Fruit fly (Drosophila melanogaster) whole organism, embryonic: Measurements from ENCODE around the gene NKCC.

Experiments
- Abd-B ChIP-seq: fragments of 200-800 bp; sonication (Bioruptor generic); optimal IDR thresholded peaks from 2 replicates; lab custom pipeline; 2018; ENCODE audit warnings: missing biosample characterization, mild to moderate bottlenecking, missing genetic modification characterization, moderate library complexity
- B-H2 ChIP-seq: fragments of 200-800 bp; sonication (Bioruptor generic); optimal IDR thresholded peaks from 2 replicates; lab custom pipeline; 2018; ENCODE audit warnings: missing biosample characterization, mild to moderate bottlenecking, missing genetic modification characterization
- Blimp-1 ChIP-seq: fragments of 200-800 bp; sonication (Bioruptor generic); optimal IDR thresholded peaks from 3 replicates; lab custom pipeline; 2018; ENCODE audit warnings: missing biosample characterization, missing genetic modification characterization, mild to moderate bottlenecking, moderate library complexity, missing genetic modification reagents
- CG1024 ChIP-seq: fragments of 200-800 bp; sonication (Bioruptor generic); IDR thresholded peaks from 2 replicates; pipeline ENCODE4 v1.3.6; 2022; ENCODE audit warnings: missing biosample characterization, missing genetic modification characterization
- CG10431 ChIP-seq: fragments of 200-800 bp; sonication (Bioruptor generic); optimal IDR thresholded peaks from 3 replicates; lab custom pipeline; 2018; ENCODE audit warnings: missing biosample characterization, mild to moderate bottlenecking, missing genetic modification characterization
- CG10979 ChIP-seq: fragments of 200-800 bp; sonication (Bioruptor generic); optimal IDR thresholded peaks from 2 replicates; lab custom pipeline; 2018; ENCODE audit warnings: missing biosample characterization, mild to moderate bottlenecking, missing genetic modification characterization, moderate library complexity
- CG12391 ChIP-seq: fragments of 200-800 bp; sonication (Bioruptor generic); optimal IDR thresholded peaks from 3 replicates; lab custom pipeline; 2018; ENCODE audit warnings: missing biosample characterization, mild to moderate bottlenecking, missing genetic modification characterization, moderate library complexity
- CG13296 ChIP-seq: fragments of 200-800 bp; sonication (Bioruptor generic); optimal IDR thresholded peaks from 3 replicates; lab custom pipeline; 2018; ENCODE audit warnings: missing biosample characterization, mild to moderate bottlenecking, missing genetic modification characterization
- CG14860 ChIP-seq: fragments of 200-800 bp; sonication (Bioruptor generic); IDR thresholded peaks from 3 replicates; pipeline ENCODE4 v1.3.6; 2022; ENCODE audit warnings: missing biosample characterization, missing genetic modification characterization; ENCODE audit not compliant: partially characterized antibody
- CG15514 ChIP-seq: fragments of 200-800 bp; sonication (Bioruptor generic); optimal IDR thresholded peaks from 3 replicates; lab custom pipeline; 2017; ENCODE audit warnings: missing biosample characterization, missing genetic modification characterization, mild to moderate bottlenecking, moderate library complexity, missing genetic modification reagents
- CG1603 ChIP-seq: fragments of 200-800 bp; sonication (Bioruptor generic); optimal IDR thresholded peaks from 2 replicates; lab custom pipeline; 2019; ENCODE audit warnings: missing biosample characterization, mild to moderate bottlenecking, missing genetic modification characterization, moderate library complexity
- CG17829 ChIP-seq: fragments of 200-800 bp; optimal IDR thresholded peaks from 2 replicates; lab custom pipeline; 2019; ENCODE audit warnings: missing biosample characterization, mild to moderate bottlenecking, missing genetic modification characterization, moderate library complexity
- CG18599 ChIP-seq: fragments of 200-800 bp; sonication (Bioruptor generic); optimal IDR thresholded peaks from 3 replicates; lab custom pipeline; 2017; ENCODE audit warnings: missing biosample characterization, missing genetic modification characterization, mild to moderate bottlenecking, moderate library complexity, missing genetic modification reagents
- CG2120 ChIP-seq: fragments of 200-800 bp; sonication (Bioruptor generic); optimal IDR thresholded peaks from 3 replicates; lab custom pipeline; 2016; ENCODE audit warnings: missing biosample characterization, missing genetic modification characterization
- CG2889 ChIP-seq: fragments of 200-800 bp; sonication (Bioruptor generic); IDR thresholded peaks from 3 replicates; pipeline ENCODE4 v1.3.6; 2022; ENCODE audit warnings: missing biosample characterization, missing genetic modification characterization
- CG3995 ChIP-seq: fragments of 200-800 bp; sonication (Bioruptor generic); optimal IDR thresholded peaks from 3 replicates; lab custom pipeline; 2016; ENCODE audit warnings: missing biosample characterization, missing genetic modification characterization
- CG4617 ChIP-seq: fragments of 200-800 bp; sonication (Bioruptor generic); optimal IDR thresholded peaks from 3 replicates; lab custom pipeline; 2016; ENCODE audit warnings: missing biosample characterization, missing genetic modification characterization, borderline replicate concordance
- CG6683 ChIP-seq: fragments of 200-800 bp; sonication (Bioruptor generic); optimal IDR thresholded peaks from 2 replicates; lab custom pipeline; 2017; ENCODE audit warnings: missing biosample characterization, mild to moderate bottlenecking, missing genetic modification characterization, missing genetic modification reagents
- CG7357 ChIP-seq: fragments of 200-800 bp; sonication (Bioruptor generic); IDR thresholded peaks from 3 replicates; pipeline ENCODE4 v1.3.6; 2022; ENCODE audit warnings: missing biosample characterization, missing genetic modification characterization
- CG7839 ChIP-seq: fragments of 200-800 bp; sonication (Bioruptor generic); optimal IDR thresholded peaks from 3 replicates; lab custom pipeline; 2018; ENCODE audit warnings: missing biosample characterization, mild to moderate bottlenecking, missing genetic modification characterization, moderate library complexity
- CG9797 ChIP-seq: fragments of 200-800 bp; sonication (Bioruptor generic); optimal IDR thresholded peaks from 3 replicates; lab custom pipeline; 2018; ENCODE audit warnings: missing biosample characterization, mild to moderate bottlenecking, missing genetic modification characterization
- CG9932 ChIP-seq: fragments of 200-800 bp; sonication (Bioruptor generic); IDR thresholded peaks from 2 replicates; pipeline ENCODE4 v1.3.6; 2022; ENCODE audit warnings: missing biosample characterization, missing genetic modification characterization
- Fer1 ChIP-seq: fragments of 200-800 bp; sonication (Bioruptor generic); optimal IDR thresholded peaks from 2 replicates; lab custom pipeline; 2017; ENCODE audit warnings: missing biosample characterization, mild to moderate bottlenecking, missing genetic modification characterization
- Fer2 ChIP-seq: fragments of 200-800 bp; sonication (Bioruptor generic); optimal IDR thresholded peaks from 2 replicates; lab custom pipeline; 2018; ENCODE audit warnings: missing biosample characterization, mild to moderate bottlenecking, missing genetic modification characterization, moderate library complexity
- HHEX ChIP-seq: fragments of 200-800 bp; sonication (Bioruptor generic); optimal IDR thresholded peaks from 3 replicates; lab custom pipeline; 2017; ENCODE audit warnings: missing biosample characterization, mild to moderate bottlenecking, missing genetic modification characterization, missing genetic modification reagents
- HLHmδ ChIP-seq: fragments of 200-800 bp; sonication (Bioruptor generic); optimal IDR thresholded peaks from 2 replicates; lab custom pipeline; 2018; ENCODE audit warnings: missing biosample characterization, mild to moderate bottlenecking, missing genetic modification characterization, moderate library complexity
- Hmr ChIP-seq: fragments of 200-800 bp; sonication (Bioruptor generic); optimal IDR thresholded peaks from 3 replicates; lab custom pipeline; 2017; ENCODE audit warnings: mild to moderate bottlenecking, missing biosample characterization, missing genetic modification reagents, missing genetic modification characterization
- Hr3 ChIP-seq: fragments of 200-800 bp; sonication (Bioruptor generic); optimal IDR thresholded peaks from 3 replicates; lab custom pipeline; 2016; ENCODE audit warnings: missing biosample characterization, missing genetic modification characterization
- Oli ChIP-seq: fragments of 200-800 bp; sonication (Bioruptor generic); optimal IDR thresholded peaks from 2 replicates; lab custom pipeline; 2018; ENCODE audit warnings: missing biosample characterization, mild to moderate bottlenecking, missing genetic modification characterization, moderate library complexity
- Pdp1 ChIP-seq, 2 experiments: fragments of 200-800 bp; sonication (Bioruptor generic); optimal IDR thresholded peaks; 3 replicates each; lab custom pipeline; 2016; ENCODE audit warnings: missing biosample characterization in 2 of 2, missing genetic modification characterization in 2 of 2, mild to moderate bottlenecking in 1 of 2, moderate library complexity in 1 of 2
- Ptx1 ChIP-seq: fragments of 200-800 bp; sonication (Bioruptor generic); IDR thresholded peaks from 2 replicates; pipeline ENCODE4 v1.3.6; 2022; ENCODE audit warnings: missing biosample characterization, missing genetic modification characterization
- Sox102F ChIP-seq: fragments of 200-800 bp; sonication (Bioruptor generic); optimal IDR thresholded peaks from 2 replicates; lab custom pipeline; 2018; ENCODE audit warnings: missing biosample characterization, mild to moderate bottlenecking, missing genetic modification characterization, moderate library complexity
- Ssrp ChIP-seq: fragments of 200-800 bp; sonication (Bioruptor generic); optimal IDR thresholded peaks from 2 replicates; lab custom pipeline; 2018; ENCODE audit warnings: missing biosample characterization, mild to moderate bottlenecking, missing genetic modification characterization, moderate library complexity
- Xrp1 ChIP-seq: fragments of 200-800 bp; sonication (Bioruptor generic); IDR thresholded peaks from 2 replicates; pipeline ENCODE4 v1.3.6; 2022; ENCODE audit warnings: missing biosample characterization, missing genetic modification characterization
- bowl ChIP-seq: fragments of 200-800 bp; sonication (Bioruptor generic); IDR thresholded peaks from 2 replicates; pipeline ENCODE4 v1.3.6; 2022; ENCODE audit warnings: missing biosample characterization, missing genetic modification characterization
- bsh ChIP-seq, 2 experiments: fragments of 200-800 bp; sonication (Bioruptor generic); optimal IDR thresholded peaks; 2 replicates each; lab custom pipeline; 2017 to 2018; ENCODE audit warnings: mild to moderate bottlenecking in 2 of 2, missing biosample characterization in 2 of 2, missing genetic modification characterization in 2 of 2, moderate library complexity in 1 of 2
- cato ChIP-seq: fragments of 200-800 bp; sonication (Bioruptor generic); optimal IDR thresholded peaks from 2 replicates; lab custom pipeline; 2016; ENCODE audit warnings: missing biosample characterization, missing genetic modification characterization, borderline replicate concordance
- chm ChIP-seq: fragments of 200-800 bp; sonication (Bioruptor generic); IDR thresholded peaks from 2 replicates; pipeline ENCODE4 v1.3.6; 2022; ENCODE audit warnings: missing biosample characterization, missing genetic modification characterization
- dysf ChIP-seq: fragments of 200-800 bp; sonication (Bioruptor generic); IDR thresholded peaks from 3 replicates; pipeline ENCODE4 v1.3.6; 2022; ENCODE audit warnings: missing biosample characterization, missing genetic modification characterization
- fd96Cb ChIP-seq: fragments of 200-800 bp; sonication (Bioruptor generic); optimal IDR thresholded peaks from 2 replicates; lab custom pipeline; 2018; ENCODE audit warnings: missing biosample characterization, mild to moderate bottlenecking, missing genetic modification characterization, moderate library complexity
- ind ChIP-seq: fragments of 200-800 bp; sonication (Bioruptor generic); optimal IDR thresholded peaks from 3 replicates; lab custom pipeline; 2016; ENCODE audit warnings: missing biosample characterization, missing genetic modification characterization
- phol ChIP-seq: fragments of 200-800 bp; sonication (Bioruptor generic); optimal IDR thresholded peaks from 3 replicates; lab custom pipeline; 2018; ENCODE audit warnings: missing biosample characterization, mild to moderate bottlenecking, missing genetic modification characterization, moderate library complexity
- pzg ChIP-seq: fragments of 200-800 bp; sonication (Bioruptor generic); optimal IDR thresholded peaks from 3 replicates; lab custom pipeline; 2018; ENCODE audit warnings: missing biosample characterization, mild to moderate bottlenecking, missing genetic modification characterization, moderate library complexity
- sima ChIP-seq: fragments of 200-800 bp; sonication (Bioruptor generic); optimal IDR thresholded peaks from 2 replicates; lab custom pipeline; 2016; ENCODE audit warnings: missing biosample characterization, missing genetic modification characterization
- sr ChIP-seq: fragments of 200-800 bp; sonication (Bioruptor generic); IDR thresholded peaks from 3 replicates; pipeline ENCODE4 v1.3.6; 2022; ENCODE audit warnings: missing biosample characterization, missing genetic modification characterization
- trh ChIP-seq: fragments of 200-800 bp; sonication (Bioruptor generic); optimal IDR thresholded peaks from 2 replicates; lab custom pipeline; 2016; ENCODE audit warnings: missing biosample characterization, missing genetic modification characterization
- vvl ChIP-seq: fragments of 200-800 bp; sonication (Bioruptor generic); IDR thresholded peaks from 2 replicates; pipeline ENCODE4 v1.3.6; 2022; ENCODE audit warnings: missing biosample characterization, missing genetic modification characterization

NKCC gene

DNA sequence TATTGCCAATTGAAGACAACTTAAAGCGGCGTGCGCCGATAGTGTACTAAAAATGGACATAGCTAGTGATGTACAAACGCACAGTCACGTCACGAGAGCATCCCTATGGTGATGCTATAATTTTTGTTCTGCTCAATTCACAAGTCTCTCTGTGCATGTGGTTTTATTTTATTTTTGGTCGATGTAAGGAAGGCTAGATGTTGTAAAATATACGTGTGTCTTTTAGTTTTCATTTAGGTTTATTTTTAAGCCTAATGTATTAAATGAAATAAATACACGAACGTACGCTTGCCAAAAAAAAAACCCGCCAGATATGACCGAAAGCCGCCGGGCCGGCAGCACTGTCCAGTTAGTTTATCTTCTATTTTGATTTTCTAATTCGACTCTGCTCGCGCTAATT is 28.0 kb downstream of the NKCC start, which contains the start of the genes CG45100, HDAC3 and Hcs (continued):
- TF ChIP-seq CG17829 (peak; percentile 12), Xrp1 (peak; percentile 40), CG4617 (peak; percentile 64), HLHmδ (GFP tag; lab: Kevin White, UChicago) (no peak)
- TF ChIP-seq, all 482 proteins: peak for 182

- TF ChIP-seq sima (GFP tag; lab: Kevin White, UChicago) = no peak
- TF ChIP-seq Ssrp (tag; lab: Kevin White, UChicago) = peak; percentile 14
- peak; percentile 39 for TF ChIP-seq Hr3 (GFP tag; lab: Kevin White, UChicago)
- no peak for TF ChIP-seq CG9797
- peak; percentile 19; the same call in 1 of the 2 replicates for TF ChIP-seq Ptx1 (GFP tag; lab: Robert Waterston, UW)
- TF ChIP-seq Blimp-1 (GFP tag; lab: Kevin White, UChicago) = no peak
- peak; percentile 45 for TF ChIP-seq CG10979 (tag; lab: Kevin White, UChicago)
- TF ChIP-seq B-H2 (GFP tag; lab: Kevin White, UChicago) = peak; percentile 71
- peak; percentile 74 for TF ChIP-seq CG15514
- TF ChIP-seq CG7839 (tag; lab: Kevin White, UChicago) = peak; percentile 69
- peak; percentile 40 for TF ChIP-seq Abd-B (GFP tag; lab: Kevin White, UChicago)
- TF ChIP-seq bowl (GFP tag; lab: Robert Waterston, UW) = no peak
- no peak for TF ChIP-seq Pdp1 (GFP tag; optimal IDR thresholded peaks at IDR 0.05; lab: Kevin White, UChicago)
- TF ChIP-seq ind (GFP tag; lab: Kevin White, UChicago) = peak; percentile 25
- TF ChIP-seq Fer2 (tag; lab: Kevin White, UChicago) = peak; percentile 35
- TF ChIP-seq Oli (tag; lab: Kevin White, UChicago) = peak; percentile 28
- TF ChIP-seq pzg (GFP tag; lab: Kevin White, UChicago) = peak; percentile 30
- no peak for TF ChIP-seq Hmr (GFP tag; lab: Kevin White, UChicago)
- no peak for TF ChIP-seq CG1603 (tag; lab: Kevin White, UChicago)
- peak; percentile 72 for TF ChIP-seq CG12391 (tag; lab: Kevin White, UChicago)
- TF ChIP-seq CG13296 (GFP tag; lab: Kevin White, UChicago) = peak; percentile 77
- peak; percentile 73 for TF ChIP-seq Fer1 (GFP tag; lab: Kevin White, UChicago)
- TF ChIP-seq CG9932 (GFP tag; lab: Robert Waterston, UW) = peak; percentile 63
- no peak for TF ChIP-seq Sox102F (GFP tag; lab: Kevin White, UChicago)
- 0 out of 3 replicates have a peak, but pooled peaks have one; percentile 7 for TF ChIP-seq dysf (GFP tag; lab: Robert Waterston, UW)
- peak; percentile 82 for TF ChIP-seq sr (GFP tag; lab: Robert Waterston, UW)
- peak; percentile 89 for TF ChIP-seq phol (tag; lab: Kevin White, UChicago)
- no peak for TF ChIP-seq CG7357 (GFP tag; lab: Robert Waterston, UW)
- no peak for TF ChIP-seq CG1024 (GFP tag; lab: Robert Waterston, UW)
- TF ChIP-seq bsh (GFP tag; optimal IDR thresholded peaks at IDR 0.05; lab: Kevin White, UChicago) = peak; percentile 5 to 16
- peak; percentile 33 for TF ChIP-seq CG6683
- TF ChIP-seq CG3995 (GFP tag; lab: Kevin White, UChicago) = no peak
- peak; percentile 71 for TF ChIP-seq CG18599
- peak; percentile 15 for TF ChIP-seq HHEX (GFP tag; lab: Kevin White, UChicago)
- peak; percentile 1 for TF ChIP-seq cato (GFP tag; lab: Kevin White, UChicago)
- peak; percentile 6 for TF ChIP-seq trh (GFP tag; lab: Kevin White, UChicago)
- TF ChIP-seq CG14860 (GFP tag; lab: Robert Waterston, UW) = no peak
- TF ChIP-seq chm = no peak
- TF ChIP-seq fd96Cb (tag; lab: Kevin White, UChicago) = no peak
- peak; percentile 29 for TF ChIP-seq CG2120 (GFP tag; lab: Kevin White, UChicago)
- peak; percentile 99 for TF ChIP-seq CG10431 (GFP tag; lab: Kevin White, UChicago)
- TF ChIP-seq CG2889 (GFP tag; lab: Robert Waterston, UW) = no peak
- TF ChIP-seq vvl (GFP tag; lab: Robert Waterston, UW) = 0 out of 2 replicates have a peak, but pooled peaks have one; percentile 6
Measured at dm6 chr3R:5470586-5471283, 31.8 kb downstream of the NKCC start, which contains the start of the genes mRpL44 and Snr1. TSS of gene mRpL44 (minus strand) at chr3R:5470636. TSS of gene Snr1 (plus strand) at chr3R:5470926.
